Worm (Caenorhabditis elegans): ENCODE measurements around the gene K02E11.5.
"Not testable (repeated sequence)": the region's sequence is repeated elsewhere in the genome, so short reads cannot be mapped to it uniquely, and the experiment has no call there.

Gene K02E11.5

ce11 chrV:14256813-14257212, 4.7 kb downstream of the K02E11.5 start, which contains the start of gene sre-8:
Gene sre-8, plus strand, starts transcription at chrV:14257113.
- TF ChIP-seq unc-62 (GFP tag; optimal IDR thresholded peaks at IDR 0.05) = no peak

ce11 chrV:14260831-14261230, 8.7 kb downstream of the K02E11.5 start, which contains the start of gene F40G12.2:
Gene F40G12.2, minus strand, starts transcription at chrV:14260931.
- no peak for TF ChIP-seq unc-62 (GFP tag; optimal IDR thresholded peaks at IDR 0.05)

- TF ChIP-seq unc-62 (GFP tag; optimal IDR thresholded peaks at IDR 0.05) = no peak
These were observed 15.3 kb downstream of the K02E11.5 start for ce11 chrV:14267326-14267942.

- no peak for TF ChIP-seq unc-62 (GFP tag; optimal IDR thresholded peaks at IDR 0.05)
These were observed 16.5 kb downstream of the K02E11.5 start, which contains the start of gene F40G12.4 for ce11 chrV:14268616-14269015. Gene F40G12.4, minus strand, starts transcription at chrV:14268716.

- TF ChIP-seq unc-62 (GFP tag; optimal IDR thresholded peaks at IDR 0.05) = no peak
These were observed 18.6 kb downstream of the K02E11.5 start, which contains the start of gene F40G12.5 for ce11 chrV:14270729-14271128. Gene F40G12.5, minus strand, starts transcription at chrV:14270829.

ce11 chrV:14273019-14273418, 20.9 kb downstream of the K02E11.5 start, which contains the start of gene F40G12.6:
Gene F40G12.6, minus strand, starts transcription at chrV:14273119.
- TF ChIP-seq unc-62 (GFP tag; optimal IDR thresholded peaks at IDR 0.05) = no peak

ce11 chrV:14274268-14274667, 22.1 kb downstream of the K02E11.5 start, which contains the start of gene F40G12.7:
Gene F40G12.7, plus strand, starts transcription at chrV:14274568.
- TF ChIP-seq unc-62 (GFP tag; optimal IDR thresholded peaks at IDR 0.05) = not testable (repeated sequence)

- TF ChIP-seq unc-62 (GFP tag; optimal IDR thresholded peaks at IDR 0.05) = no peak
These were observed 27.7 kb downstream of the K02E11.5 start, which contains the start of gene srt-33 for ce11 chrV:14279777-14280176. Gene srt-33, minus strand, starts transcription at chrV:14279877.

ce11 chrV:14282222-14282709, 30.1 kb downstream of the K02E11.5 start, which contains the start of the genes srt-74 and F40G12.9:
Gene srt-74, minus strand, starts transcription at chrV:14282322.
Gene F40G12.9, plus strand, starts transcription at chrV:14282659.
- TF ChIP-seq unc-62 (GFP tag; optimal IDR thresholded peaks at IDR 0.05) = no peak

ce11 chrV:14283241-14283640, 31.1 kb downstream of the K02E11.5 start, which contains the start of gene F40G12.10:
Gene F40G12.10, plus strand, starts transcription at chrV:14283541.
- TF ChIP-seq unc-62 (GFP tag; optimal IDR thresholded peaks at IDR 0.05) = no peak

- TF ChIP-seq unc-62 (GFP tag; optimal IDR thresholded peaks at IDR 0.05) = no peak
These were observed 33.7 kb downstream of the K02E11.5 start, which contains the start of gene F40G12.11 for ce11 chrV:14285803-14286202. Gene F40G12.11, plus strand, starts transcription at chrV:14286171.

- TF ChIP-seq unc-62 (GFP tag; optimal IDR thresholded peaks at IDR 0.05) = no peak
These were observed 37.2 kb downstream of the K02E11.5 start, which contains the start of gene F14D7.1 for ce11 chrV:14289363-14289762. Gene F14D7.1, minus strand, starts transcription at chrV:14289463.

ce11 chrV:14290636-14291035, 38.5 kb downstream of the K02E11.5 start, which contains the start of gene F14D7.18:
Gene F14D7.18, minus strand, starts transcription at chrV:14290736.
- no peak for TF ChIP-seq unc-62 (GFP tag; optimal IDR thresholded peaks at IDR 0.05)

ce11 chrV:14293667-14294194, 41.6 kb downstream of the K02E11.5 start, which contains the start of gene F14D7.2:
Gene F14D7.2, minus strand, starts transcription at chrV:14293717.
- TF ChIP-seq unc-62 (GFP tag; optimal IDR thresholded peaks at IDR 0.05) = no peak

- TF ChIP-seq unc-62 (GFP tag; optimal IDR thresholded peaks at IDR 0.05) = no peak
These were observed 42.3 kb downstream of the K02E11.5 start, which contains the start of gene F14D7.9 for ce11 chrV:14294396-14294795. Gene F14D7.9, plus strand, starts transcription at chrV:14294696.

- no peak for TF ChIP-seq unc-62 (GFP tag; optimal IDR thresholded peaks at IDR 0.05)
These were observed 44.4 kb downstream of the K02E11.5 start, which contains the start of gene F14D7.3 for ce11 chrV:14296499-14296898. Gene F14D7.3, plus strand, starts transcription at chrV:14296799.

Data from whole organism, dauer.